Fruit fly (Drosophila melanogaster) whole organism, larva: ENCODE data around the gene CG17636.

Experiments
- noc ChIP-seq: fragments of 200-800 bp; sonication (Bioruptor generic); optimal IDR thresholded peaks from 3 replicates; lab custom pipeline; 2019; ENCODE audit warnings: missing biosample characterization, mild to moderate bottlenecking, missing genetic modification characterization, moderate library complexity

Gene CG17636

DNA sequence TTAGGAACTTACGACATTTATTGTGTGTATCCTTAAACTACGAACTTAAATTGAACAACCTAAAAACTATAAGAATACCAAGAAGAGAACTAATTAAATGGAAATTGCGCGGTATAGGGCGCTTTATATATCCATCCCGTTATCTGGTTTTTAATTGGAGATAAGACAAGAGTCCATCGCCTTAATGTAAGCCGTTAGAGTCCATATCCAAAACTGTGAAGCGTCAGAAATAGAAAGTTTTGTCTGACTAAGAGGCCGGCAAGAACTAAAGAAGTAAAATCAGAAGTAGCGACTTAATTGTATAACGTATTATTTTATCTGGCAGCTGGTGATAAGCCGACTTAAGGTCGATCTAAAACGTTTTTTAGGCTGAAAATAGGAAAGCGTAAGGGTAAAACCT, at the start of gene CG17636:
CG17636 (minus strand) TSS at position 101 of the 400 bp plus-strand sequence.
- no peak for TF ChIP-seq noc (tag; lab: Kevin White, UChicago)

DNA sequence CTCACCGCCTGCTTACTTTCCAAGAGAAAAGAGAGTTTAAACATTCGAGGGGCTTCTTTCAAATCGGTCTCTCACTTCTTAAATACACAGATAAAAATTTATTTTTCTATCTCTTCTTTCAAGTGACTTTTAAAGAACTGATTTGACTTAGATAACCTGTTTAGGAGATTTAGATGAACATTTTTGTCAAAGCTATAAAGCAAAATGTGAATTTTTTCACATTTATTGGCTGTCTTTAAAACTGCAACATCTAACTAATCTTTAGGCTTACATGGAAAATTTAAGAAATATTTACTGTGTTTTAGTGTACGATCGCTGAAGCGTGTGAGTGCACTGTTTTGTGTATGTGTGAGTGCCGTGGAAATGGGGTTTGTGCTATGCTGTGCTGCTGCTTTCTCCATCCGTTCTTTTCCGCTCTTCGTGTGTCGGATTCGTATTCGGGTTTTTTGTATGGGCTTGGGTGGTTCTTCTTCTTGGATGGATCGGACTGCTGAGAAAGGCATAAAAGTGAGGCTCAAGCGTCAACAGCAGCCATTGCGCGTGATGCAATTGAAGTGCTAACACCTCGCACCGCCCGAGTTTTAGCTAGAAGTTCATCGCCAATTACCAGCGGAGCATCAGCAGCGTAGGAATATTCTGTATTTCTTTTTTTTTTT, 49.2 kb upstream of the CG17636 start:
- TF ChIP-seq noc (tag; lab: Kevin White, UChicago), result peak; percentile 48

- no peak for TF ChIP-seq noc (tag; lab: Kevin White, UChicago)
Measured at dm6 chrX:173544-173943, 47.0 kb upstream of the CG17636 start.

dm6 chrX:169571-169970, 43.1 kb upstream of the CG17636 start:
- no peak for TF ChIP-seq noc (tag; lab: Kevin White, UChicago)

DNA sequence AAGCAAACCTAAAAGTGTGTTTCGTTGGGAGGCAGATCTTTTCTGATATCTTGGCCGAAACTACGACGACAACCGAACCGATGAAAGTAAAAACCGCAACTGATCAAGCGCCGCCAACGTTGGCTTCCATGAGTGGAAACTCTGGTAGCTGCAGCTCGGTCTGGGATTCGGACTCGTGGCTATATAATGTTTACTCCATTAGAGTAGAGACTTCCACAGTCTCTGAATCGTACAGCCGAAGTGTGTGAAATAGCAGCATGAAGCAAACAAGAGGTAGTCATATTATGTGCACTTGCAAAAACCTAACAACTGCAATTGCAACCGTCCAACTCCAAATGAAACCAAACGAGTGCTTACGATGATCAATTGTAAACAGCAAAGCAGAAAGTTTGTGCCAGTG, 21.8 kb upstream of the CG17636 start, which contains the start of gene CG17707:
CG17707 (minus strand) TSS at position 101 of the 400 bp plus-strand sequence.
- TF ChIP-seq noc (tag; lab: Kevin White, UChicago), result no peak

dm6 chrX:145081-145480, 18.6 kb upstream of the CG17636 start:
- no peak for TF ChIP-seq noc (tag; lab: Kevin White, UChicago)

DNA sequence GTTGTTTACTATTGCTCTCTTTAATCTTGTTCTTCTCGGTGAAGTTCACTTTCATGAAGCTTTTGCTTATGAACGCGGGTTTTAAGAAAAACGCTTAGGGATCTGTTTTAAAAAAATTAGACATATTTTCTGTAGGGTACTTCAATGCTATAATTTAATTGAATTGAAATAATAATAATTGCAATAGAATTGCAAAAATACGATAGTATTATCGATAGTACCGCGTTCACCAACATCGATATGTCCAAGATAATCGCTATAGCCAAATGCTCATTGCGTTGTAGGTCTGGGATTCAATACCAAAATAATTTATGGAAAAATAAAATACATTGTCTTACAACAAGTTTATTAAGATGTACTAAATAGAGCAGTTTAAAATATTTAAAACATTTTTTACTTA, 15.4 kb upstream of the CG17636 start:
- TF ChIP-seq noc (tag; lab: Kevin White, UChicago), result no peak

DNA sequence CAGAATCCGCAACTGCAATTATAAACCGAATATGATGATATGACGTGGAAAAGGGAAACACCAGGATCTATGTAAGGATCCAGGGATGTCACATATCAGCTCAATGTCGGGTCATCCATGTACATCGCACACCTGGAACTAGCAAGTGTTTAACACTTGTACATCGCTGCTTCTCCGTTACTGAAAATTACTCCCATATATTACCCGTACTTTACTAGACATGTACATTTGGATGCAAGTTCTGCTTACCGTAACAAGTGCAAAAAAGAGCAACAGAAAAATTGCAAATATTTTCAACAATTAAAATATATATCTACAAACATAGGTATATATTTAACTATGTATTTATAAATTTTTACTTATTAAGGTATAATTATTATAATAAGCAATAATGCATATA, 13.5 kb upstream of the CG17636 start, which contains the start of gene tyn:
tyn (plus strand) TSS at position 301 of the 400 bp plus-strand sequence.
- no peak for TF ChIP-seq noc (tag; lab: Kevin White, UChicago)

DNA sequence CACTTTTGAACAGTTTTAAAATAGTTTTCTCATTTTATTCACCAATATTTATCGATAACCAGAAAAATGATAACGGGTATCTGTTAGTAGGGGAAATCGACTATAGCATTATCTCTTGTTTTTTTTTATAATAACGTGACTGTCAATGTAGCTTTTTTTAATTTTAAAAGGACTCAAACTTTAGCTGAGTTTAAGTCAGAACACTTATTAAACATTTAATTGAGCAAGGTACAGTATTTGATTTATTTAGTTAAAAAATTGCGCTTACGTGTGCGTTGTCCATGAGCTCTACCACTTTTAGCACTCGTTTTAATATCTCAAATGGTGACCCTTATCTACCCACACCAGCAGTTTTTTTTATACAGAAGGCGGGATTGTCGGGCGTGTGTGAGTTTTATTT, 4.0 kb upstream of the CG17636 start:
- no peak for TF ChIP-seq noc (tag; lab: Kevin White, UChicago)

dm6 chrX:127350-127768, 845 bp upstream of the CG17636 start, which contains the start of gene RhoGAP1A:
Gene RhoGAP1A, plus strand, starts transcription at chrX:127449.
- TF ChIP-seq noc (tag; lab: Kevin White, UChicago), result no peak

DNA sequence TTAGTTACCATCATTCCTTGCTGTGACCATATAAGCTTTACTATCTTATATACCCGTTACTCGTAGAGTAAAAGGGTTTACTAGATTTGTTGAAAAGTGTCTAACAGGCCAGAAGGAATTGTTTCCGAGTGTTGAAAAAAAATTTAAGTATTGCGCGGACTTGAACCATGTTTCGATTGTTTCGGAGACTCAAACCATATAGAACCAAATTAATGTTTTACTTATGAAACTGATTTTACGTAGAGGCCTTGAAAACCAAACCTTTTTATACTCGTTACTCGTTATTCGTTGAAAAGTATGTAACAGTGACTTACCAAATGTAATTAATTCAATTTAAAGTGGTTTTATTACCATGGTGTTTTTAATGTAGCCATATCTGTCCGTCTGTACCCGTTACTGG, 2.7 kb downstream of the CG17636 start:
- no peak for TF ChIP-seq noc (tag; lab: Kevin White, UChicago)

DNA sequence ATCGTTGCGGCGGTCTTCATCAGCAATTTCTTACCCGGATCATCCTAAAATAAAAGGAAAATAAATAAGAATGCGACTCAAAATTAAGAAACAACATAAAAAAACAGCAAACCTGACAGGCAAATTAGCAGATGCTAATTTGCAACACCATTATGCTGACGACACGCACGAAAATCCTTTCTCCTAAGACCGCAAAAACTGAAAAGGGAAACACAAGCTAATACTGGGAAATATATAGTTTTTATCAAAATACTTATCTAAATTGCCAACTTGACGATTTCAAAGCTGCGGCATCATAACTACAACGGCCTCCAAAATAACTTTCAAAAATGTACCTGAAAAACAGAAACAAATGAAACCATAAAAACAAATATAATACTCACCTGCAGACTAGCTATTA, 11.5 kb downstream of the CG17636 start:
- no peak for TF ChIP-seq noc (tag; lab: Kevin White, UChicago)
